Worm (Caenorhabditis elegans) whole organism, L4 larva: ENCODE measurements around the gene flp-12.

Experiments
- daf-8 ChIP-seq: fragments of 200-800 bp; sonication (Bioruptor generic); IDR thresholded peaks from 2 replicates; pipeline ENCODE4 v1.3.6; 2022; ENCODE audit warnings: missing genetic modification characterization, missing compliant biosample characterization
- lin-38 ChIP-seq: fragments of 200-800 bp; sonication (Bioruptor generic); IDR thresholded peaks from 2 replicates; pipeline ENCODE4 v1.3.6; 2022; ENCODE audit warnings: missing genetic modification reagents, missing genetic modification characterization, missing compliant biosample characterization
- mdl-1 ChIP-seq, 2 experiments: fragments of 150-350 bp in 1 of 2; sonication (generic microtip) in 1 of 2; optimal IDR thresholded peaks; 2 replicates each; lab custom pipeline; 2014 to 2017; ENCODE audit warnings: missing biosample characterization in 2 of 2, missing genetic modification characterization in 2 of 2
- mep-1 ChIP-seq: fragments of 150-350 bp; sonication (generic microtip); optimal IDR thresholded peaks from 3 replicates; lab custom pipeline; 2014; ENCODE audit warnings: missing biosample characterization, missing genetic modification characterization
- nhr-102 ChIP-seq: sonication (generic microtip); optimal IDR thresholded peaks from 2 replicates; lab custom pipeline; 2016; ENCODE audit warnings: mild to moderate bottlenecking, missing genetic modification characterization, moderate library complexity, missing compliant biosample characterization
- nhr-11 ChIP-seq: fragments of 150-350 bp; optimal IDR thresholded peaks from 2 replicates; lab custom pipeline; 2014; ENCODE audit warnings: missing biosample characterization, missing genetic modification characterization
- nhr-28 ChIP-seq: fragments of 150-350 bp; optimal IDR thresholded peaks from 2 replicates; lab custom pipeline; 2014; ENCODE audit warnings: missing biosample characterization, missing genetic modification characterization
- nhr-76 ChIP-seq: fragments of 150-350 bp; optimal IDR thresholded peaks from 2 replicates; lab custom pipeline; 2014; ENCODE audit warnings: missing biosample characterization, missing genetic modification characterization
- pha-4 ChIP-seq, 2 experiments: fragments of 150-350 bp in 1 of 2; fragments of 200-800 bp in 1 of 2; sonication (Bioruptor generic) in 1 of 2; IDR thresholded peaks in 1 of 2; optimal IDR thresholded peaks in 1 of 2; 2 replicates each; pipeline versions ENCODE4 v1.3.6 to Lab custom; 2014 to 2022; ENCODE audit warnings: missing genetic modification characterization in 2 of 2, missing genetic modification reagents in 2 of 2, missing biosample characterization in 1 of 2, missing compliant biosample characterization in 1 of 2
- pqm-1 ChIP-seq: sonication (generic microtip); optimal IDR thresholded peaks from 2 replicates; lab custom pipeline; 2017; ENCODE audit warnings: missing biosample characterization, missing genetic modification characterization
- snpc-1.2 ChIP-seq: fragments of 200-800 bp; sonication (Bioruptor generic); IDR thresholded peaks from 2 replicates; pipeline ENCODE4 v1.3.6; 2022; ENCODE audit warnings: missing genetic modification reagents, missing genetic modification characterization, missing compliant biosample characterization
- zag-1 ChIP-seq: fragments of 150-350 bp; optimal IDR thresholded peaks from 2 replicates; lab custom pipeline; 2014; ENCODE audit warnings: missing biosample characterization, missing genetic modification characterization
- ztf-7 ChIP-seq: fragments of 150-350 bp; optimal IDR thresholded peaks from 2 replicates; lab custom pipeline; 2014; ENCODE audit warnings: missing biosample characterization, missing genetic modification characterization

DNA sequence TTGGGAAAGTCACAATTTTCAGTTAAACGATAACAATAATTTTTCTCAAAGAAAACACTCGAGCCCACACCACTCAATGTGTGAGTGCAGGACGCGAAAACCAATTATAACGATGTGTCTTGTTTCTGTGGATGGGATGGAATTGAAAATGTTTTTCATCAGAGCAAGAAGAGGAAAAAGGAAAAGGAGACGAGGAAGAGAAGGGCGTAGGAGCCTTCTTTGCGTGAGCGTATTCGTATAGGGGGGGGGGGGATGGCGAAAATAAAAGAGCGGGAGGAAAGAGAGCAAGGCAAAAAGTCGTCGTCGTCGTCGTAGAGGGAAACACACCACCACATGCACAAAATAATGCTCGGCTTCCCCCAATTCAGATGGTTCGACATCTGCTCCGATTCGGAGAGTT is 27.9 kb upstream of the flp-12 start:
- TF ChIP-seq mep-1 (tag; lab: Kevin White, UChicago) (no peak), pha-4 (GFP tag; IDR thresholded peaks at IDR 0.05; lab: Robert Waterston, UW) (no peak), pha-4 (tag; optimal IDR thresholded peaks at IDR 0.05; lab: Kevin White, UChicago) (no peak), mdl-1 (tag; optimal IDR thresholded peaks at IDR 0.05; lab: Kevin White, UChicago) (no peak), snpc-1.2 (GFP tag; lab: Robert Waterston, UW) (no peak), ztf-7 (tag; lab: Kevin White, UChicago) (no peak), nhr-76 (no peak), zag-1 (tag; lab: Kevin White, UChicago) (no peak), nhr-28 (tag; lab: Kevin White, UChicago) (no peak), nhr-11 (tag; lab: Kevin White, UChicago) (no peak), lin-38 (GFP tag; lab: Robert Waterston, UW) (no peak), pqm-1 (tag; lab: Kevin White, UChicago) (no peak), daf-8 (GFP tag; lab: Robert Waterston, UW) (no peak), nhr-102 (no peak)
